Fruit fly (Drosophila melanogaster) whole organism: ENCODE measurements around the gene Pif1A.

Experiments
- CG8478 ChIP-seq: fragments of >200 bp; optimal IDR thresholded peaks from 2 replicates; lab custom pipeline; 2018; ENCODE audit warnings: inconsistent platforms
- Dll ChIP-seq: fragments of >200 bp; optimal IDR thresholded peaks from 2 replicates; lab custom pipeline; 2017
- EcR ChIP-seq, 2 experiments: fragments of >200 bp; optimal IDR thresholded peaks; 2 replicates each; lab custom pipeline; 2017; ENCODE audit warnings: missing biosample characterization in 2 of 2, missing genetic modification characterization in 2 of 2, missing genetic modification reagents in 2 of 2
- pan ChIP-seq: fragments of >200 bp; optimal IDR thresholded peaks from 2 replicates; lab custom pipeline; 2017
- usp ChIP-seq: fragments of >200 bp; optimal IDR thresholded peaks from 2 replicates; lab custom pipeline; 2017; ENCODE audit warnings: missing biosample characterization, missing genetic modification characterization, mixed read lengths

- TF ChIP-seq pan (lab: Kevin White, UChicago): no peak
- TF ChIP-seq usp (GFP tag; lab: Kevin White, UChicago): no peak
- no peak for TF ChIP-seq CG8478 (lab: Kevin White, UChicago)
- no peak for TF ChIP-seq Dll (lab: Kevin White, UChicago)
- no peak for TF ChIP-seq EcR (GFP tag; optimal IDR thresholded peaks at IDR 0.05; lab: Kevin White, UChicago)
Measured at dm6 chr3R:8822919-8823318, 21.9 kb upstream of the Pif1A start.
